Fruit fly (Drosophila melanogaster) whole organism, embryonic: ENCODE data around the gene CG5828.

Experiments
- CG10543 ChIP-seq: fragments of 200-800 bp; sonication (Bioruptor generic); optimal IDR thresholded peaks from 3 replicates; lab custom pipeline; 2017; ENCODE audit warnings: missing biosample characterization, mild to moderate bottlenecking, missing genetic modification characterization, moderate library complexity
- CG12071 ChIP-seq: fragments of 200-800 bp; sonication (Bioruptor generic); optimal IDR thresholded peaks from 3 replicates; lab custom pipeline; 2018; ENCODE audit warnings: missing biosample characterization, mild to moderate bottlenecking, missing genetic modification characterization
- CG12155 ChIP-seq: fragments of 200-800 bp; sonication (Bioruptor generic); optimal IDR thresholded peaks from 3 replicates; lab custom pipeline; 2016; ENCODE audit warnings: missing biosample characterization, missing genetic modification characterization
- CG12299 ChIP-seq: fragments of 200-800 bp; sonication (Bioruptor generic); optimal IDR thresholded peaks from 2 replicates; lab custom pipeline; 2018; ENCODE audit warnings: missing biosample characterization, mild to moderate bottlenecking, missing genetic modification characterization
- CG12744 ChIP-seq: fragments of 200-800 bp; sonication (Bioruptor generic); optimal IDR thresholded peaks from 2 replicates; lab custom pipeline; 2016; ENCODE audit warnings: missing biosample characterization, missing genetic modification characterization
- CG14965 ChIP-seq: fragments of 200-800 bp; sonication (Bioruptor generic); optimal IDR thresholded peaks from 2 replicates; lab custom pipeline; 2016; ENCODE audit warnings: missing biosample characterization, missing genetic modification characterization, borderline replicate concordance
- CG15696 ChIP-seq: fragments of 200-800 bp; sonication (Bioruptor generic); optimal IDR thresholded peaks from 2 replicates; lab custom pipeline; 2019; ENCODE audit warnings: missing biosample characterization, mild to moderate bottlenecking, missing genetic modification characterization, moderate library complexity
- CG1603 ChIP-seq: fragments of 200-800 bp; sonication (Bioruptor generic); optimal IDR thresholded peaks from 2 replicates; lab custom pipeline; 2019; ENCODE audit warnings: missing biosample characterization, mild to moderate bottlenecking, missing genetic modification characterization, moderate library complexity
- CG16813 ChIP-seq: fragments of 200-800 bp; sonication (Bioruptor generic); IDR thresholded peaks from 3 replicates; pipeline ENCODE4 v1.3.6; 2022; ENCODE audit warnings: missing biosample characterization, missing genetic modification characterization; ENCODE audit not compliant: partially characterized antibody
- CG18011 ChIP-seq: fragments of 200-800 bp; sonication (Bioruptor generic); optimal IDR thresholded peaks from 2 replicates; lab custom pipeline; 2017; ENCODE audit warnings: missing biosample characterization, missing genetic modification characterization, mild to moderate bottlenecking, moderate library complexity, missing genotype
- CG30020 ChIP-seq: fragments of 200-800 bp; optimal IDR thresholded peaks from 2 replicates; lab custom pipeline; 2019; ENCODE audit warnings: missing biosample characterization, mild to moderate bottlenecking, missing genetic modification characterization, moderate library complexity
- CG34376 ChIP-seq: fragments of 200-800 bp; sonication (Bioruptor generic); optimal IDR thresholded peaks from 2 replicates; lab custom pipeline; 2018; ENCODE audit warnings: missing biosample characterization, mild to moderate bottlenecking, missing genetic modification characterization
- CG5245 ChIP-seq: fragments of 200-800 bp; sonication (Bioruptor generic); optimal IDR thresholded peaks from 3 replicates; lab custom pipeline; 2016; ENCODE audit warnings: missing biosample characterization, missing genetic modification characterization
- CG6272 ChIP-seq: fragments of 200-800 bp; sonication (Bioruptor generic); IDR thresholded peaks from 2 replicates; pipeline ENCODE4 v1.3.6; 2022; ENCODE audit warnings: missing biosample characterization, missing genetic modification characterization
- CG6689 ChIP-seq: fragments of 200-800 bp; sonication (Bioruptor generic); IDR thresholded peaks from 2 replicates; pipeline ENCODE4 v1.3.6; 2022; ENCODE audit warnings: missing biosample characterization, missing genetic modification characterization
- CG7271 ChIP-seq: fragments of 200-800 bp; sonication (Bioruptor generic); optimal IDR thresholded peaks from 2 replicates; lab custom pipeline; 2018; ENCODE audit warnings: missing biosample characterization, mild to moderate bottlenecking, missing genetic modification characterization, moderate library complexity
- CG8388 ChIP-seq: fragments of 200-800 bp; sonication (Bioruptor generic); optimal IDR thresholded peaks from 2 replicates; lab custom pipeline; 2019; ENCODE audit warnings: missing biosample characterization, mild to moderate bottlenecking, missing genetic modification characterization, moderate library complexity
- CG8478 ChIP-seq: fragments of >200 bp; optimal IDR thresholded peaks from 2 replicates; lab custom pipeline; 2018
- Dad ChIP-seq: fragments of 200-800 bp; sonication (Bioruptor generic); optimal IDR thresholded peaks from 3 replicates; lab custom pipeline; 2016; ENCODE audit warnings: missing biosample characterization, missing genetic modification characterization
- Doc3 ChIP-seq: fragments of 200-800 bp; sonication (Bioruptor generic); IDR thresholded peaks from 3 replicates; pipeline ENCODE4 v1.3.6; 2022; ENCODE audit warnings: missing biosample characterization, missing genetic modification characterization; ENCODE audit not compliant: partially characterized antibody
- E2f2 ChIP-seq: fragments of 200-800 bp; sonication (Bioruptor generic); IDR thresholded peaks from 2 replicates; pipeline ENCODE4 v1.3.6; 2022; ENCODE audit warnings: missing biosample characterization, missing genetic modification characterization
- Ets65A ChIP-seq: fragments of 200-800 bp; sonication (Bioruptor generic); peaks from one replicate; lab custom pipeline; 2016; ENCODE audit warnings: missing biosample characterization, missing genetic modification characterization
- Hr51 ChIP-seq, 2 experiments: fragments of 200-800 bp; sonication (Bioruptor generic); optimal IDR thresholded peaks; 2 replicates in 1 of 2; 3 replicates in 1 of 2; lab custom pipeline; 2016 to 2018; ENCODE audit warnings: missing biosample characterization in 2 of 2, missing genetic modification characterization in 2 of 2, mild to moderate bottlenecking in 1 of 2, moderate library complexity in 1 of 2
- Hsf ChIP-seq: fragments of 200-800 bp; sonication (Bioruptor generic); optimal IDR thresholded peaks from 3 replicates; lab custom pipeline; 2016; ENCODE audit warnings: missing biosample characterization, missing genetic modification characterization
- Jarid2 ChIP-seq: fragments of 200-800 bp; sonication (Bioruptor generic); optimal IDR thresholded peaks from 3 replicates; lab custom pipeline; 2017; ENCODE audit warnings: mild to moderate bottlenecking, missing biosample characterization, missing genetic modification reagents, missing genetic modification characterization
- Nf-YB ChIP-seq: fragments of 200-800 bp; sonication (Bioruptor generic); optimal IDR thresholded peaks from 3 replicates; lab custom pipeline; 2019; ENCODE audit warnings: missing biosample characterization, mild to moderate bottlenecking, missing genetic modification characterization, moderate library complexity
- Nf-YC ChIP-seq: fragments of 200-800 bp; optimal IDR thresholded peaks from 3 replicates; lab custom pipeline; 2019; ENCODE audit warnings: missing biosample characterization, mild to moderate bottlenecking, missing genetic modification characterization, moderate library complexity
- Pdp1 ChIP-seq, 2 experiments: fragments of 200-800 bp; sonication (Bioruptor generic); optimal IDR thresholded peaks; 3 replicates each; lab custom pipeline; 2016; ENCODE audit warnings: missing biosample characterization in 2 of 2, missing genetic modification characterization in 2 of 2, mild to moderate bottlenecking in 1 of 2, moderate library complexity in 1 of 2
- Sox102F ChIP-seq: fragments of 200-800 bp; sonication (Bioruptor generic); optimal IDR thresholded peaks from 2 replicates; lab custom pipeline; 2018; ENCODE audit warnings: missing biosample characterization, mild to moderate bottlenecking, missing genetic modification characterization, moderate library complexity
- bowl ChIP-seq: fragments of 200-800 bp; sonication (Bioruptor generic); IDR thresholded peaks from 2 replicates; pipeline ENCODE4 v1.3.6; 2022; ENCODE audit warnings: missing biosample characterization, missing genetic modification characterization
- caup ChIP-seq: fragments of 200-800 bp; sonication (Bioruptor generic); optimal IDR thresholded peaks from 3 replicates; lab custom pipeline; 2017; ENCODE audit warnings: missing biosample characterization, mild to moderate bottlenecking, missing genetic modification characterization, moderate library complexity; ENCODE audit not compliant: severe bottlenecking
- chinmo ChIP-seq: fragments of 200-800 bp; sonication (Bioruptor generic); IDR thresholded peaks from 4 replicates; pipeline ENCODE4 v1.3.6; 2022; ENCODE audit warnings: missing biosample characterization, missing genetic modification characterization; ENCODE audit not compliant: partially characterized antibody
- en ChIP-seq: fragments of 200-800 bp; sonication (Bioruptor generic); optimal IDR thresholded peaks from 2 replicates; lab custom pipeline; 2016; ENCODE audit warnings: missing biosample characterization, missing genetic modification characterization
- eve ChIP-seq, 2 experiments: fragments of >200 bp; optimal IDR thresholded peaks; 2 replicates each; lab custom pipeline; 2017; ENCODE audit warnings: missing biosample characterization in 2 of 2, missing genetic modification characterization in 2 of 2
- fd3F ChIP-seq: fragments of 200-800 bp; sonication (Bioruptor generic); optimal IDR thresholded peaks from 2 replicates; lab custom pipeline; 2018; ENCODE audit warnings: missing biosample characterization, mild to moderate bottlenecking, missing genetic modification characterization, moderate library complexity
- grau ChIP-seq: fragments of 200-800 bp; optimal IDR thresholded peaks from 3 replicates; lab custom pipeline; 2019; ENCODE audit warnings: missing biosample characterization, mild to moderate bottlenecking, missing genetic modification characterization, moderate library complexity
- luna ChIP-seq: fragments of 200-800 bp; sonication (Bioruptor generic); optimal IDR thresholded peaks from 2 replicates; lab custom pipeline; 2016; ENCODE audit warnings: missing biosample characterization, missing genetic modification characterization
- ranshi ChIP-seq: fragments of 200-800 bp; sonication (Bioruptor generic); IDR thresholded peaks from 2 replicates; pipeline ENCODE4 v1.3.6; 2022; ENCODE audit warnings: missing biosample characterization, missing genetic modification characterization
- rib ChIP-seq: fragments of 200-800 bp; sonication (Bioruptor generic); IDR thresholded peaks from 2 replicates; pipeline ENCODE4 v1.3.6; 2022; ENCODE audit warnings: missing biosample characterization, missing genetic modification characterization
- sisA ChIP-seq: fragments of 200-800 bp; sonication (Bioruptor generic); IDR thresholded peaks from 2 replicates; pipeline ENCODE4 v1.3.6; 2022; ENCODE audit warnings: missing biosample characterization, missing genetic modification characterization
- slbo ChIP-seq: fragments of 200-800 bp; sonication (Bioruptor generic); IDR thresholded peaks from 2 replicates; pipeline ENCODE4 v1.3.6; 2022; ENCODE audit warnings: missing biosample characterization, missing genetic modification characterization
- sna ChIP-seq: fragments of 200-800 bp; sonication (Bioruptor generic); IDR thresholded peaks from 2 replicates; pipeline ENCODE4 v1.3.6; 2022; ENCODE audit warnings: missing biosample characterization, missing genetic modification characterization; ENCODE audit not compliant: partially characterized antibody
- sr ChIP-seq: fragments of 200-800 bp; sonication (Bioruptor generic); IDR thresholded peaks from 3 replicates; pipeline ENCODE4 v1.3.6; 2022; ENCODE audit warnings: missing biosample characterization, missing genetic modification characterization
- sug ChIP-seq: fragments of 200-800 bp; optimal IDR thresholded peaks from 2 replicates; lab custom pipeline; 2019; ENCODE audit warnings: missing biosample characterization, mild to moderate bottlenecking, missing genetic modification characterization, moderate library complexity
- tin ChIP-seq: fragments of 200-800 bp; sonication (Bioruptor generic); optimal IDR thresholded peaks from 3 replicates; lab custom pipeline; 2016; ENCODE audit warnings: missing biosample characterization, missing genetic modification characterization
- usp ChIP-seq: fragments of >200 bp; optimal IDR thresholded peaks from 2 replicates; lab custom pipeline; 2017; ENCODE audit warnings: missing biosample characterization, missing genetic modification characterization
- wor ChIP-seq: fragments of 200-800 bp; sonication (Bioruptor generic); IDR thresholded peaks from 2 replicates; pipeline ENCODE4 v1.3.6; 2022; ENCODE audit warnings: missing biosample characterization, missing genetic modification characterization
- yki ChIP-seq: fragments of >200 bp; optimal IDR thresholded peaks from 3 replicates; lab custom pipeline; 2018
- zf30C ChIP-seq: fragments of 200-800 bp; sonication (Bioruptor generic); optimal IDR thresholded peaks from 3 replicates; lab custom pipeline; 2018; ENCODE audit warnings: missing biosample characterization, mild to moderate bottlenecking, missing genetic modification characterization

CG5828 gene

DNA sequence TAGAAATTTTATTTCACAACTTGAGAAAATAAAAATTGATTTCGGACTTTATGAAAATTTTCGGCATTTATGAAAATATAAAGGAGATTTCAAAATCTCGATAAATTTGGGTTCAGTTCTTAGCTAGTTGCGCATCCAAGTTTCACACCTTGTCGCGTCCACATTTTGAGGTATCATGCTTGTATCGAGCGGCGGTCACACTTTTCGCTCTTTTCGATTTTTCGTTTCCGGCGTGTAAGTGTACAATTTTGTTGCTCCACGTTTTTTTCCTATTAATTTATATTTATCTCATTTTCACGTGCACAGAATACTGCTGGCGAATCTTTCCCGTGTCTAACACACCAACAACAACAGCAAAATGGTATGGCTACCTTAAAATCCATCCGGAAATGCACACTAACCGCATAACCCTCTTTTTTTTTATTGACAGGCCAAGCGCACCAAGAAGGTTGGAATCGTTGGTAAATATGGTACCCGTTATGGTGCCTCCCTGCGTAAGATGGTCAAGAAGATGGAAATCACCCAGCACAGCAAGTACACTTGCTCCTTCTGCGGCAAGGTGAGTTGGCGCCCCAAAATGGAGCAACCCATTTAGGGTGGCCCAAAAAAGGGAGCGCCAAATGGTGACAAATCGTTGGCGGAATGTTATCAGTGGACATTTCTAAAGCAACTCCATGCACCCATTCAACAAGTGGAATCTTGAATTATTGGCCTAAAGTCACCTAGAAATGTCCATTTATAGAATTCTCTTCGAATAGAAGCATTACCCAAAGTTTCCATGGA is 22.8 kb upstream of the CG5828 start, which contains the start of gene RpL37A (continued):
- TF ChIP-seq CG8478 (lab: Kevin White, UChicago) (no peak), eve (GFP tag; optimal IDR thresholded peaks at IDR 0.05; lab: Kevin White, UChicago) (peak in 1 of 2 experiments; percentile 66), Nf-YC (tag; lab: Kevin White, UChicago) (peak; percentile 70), caup (GFP tag; lab: Kevin White, UChicago) (peak; percentile 95), wor (no peak), Hr51 (GFP tag; optimal IDR thresholded peaks at IDR 0.05; lab: Kevin White, UChicago) (peak; percentile 58 to 81), CG12299 (tag; lab: Kevin White, UChicago) (peak; percentile 74), CG30020 (tag; lab: Kevin White, UChicago) (peak; percentile 53), zf30C (GFP tag; lab: Kevin White, UChicago) (peak; percentile 28), Doc3 (GFP tag; lab: Robert Waterston, UW) (no peak), usp (GFP tag; lab: Kevin White, UChicago) (no peak), chinmo (GFP tag; lab: Robert Waterston, UW) (peak; percentile 65; the same call in 1 of the 4 replicates), sisA (GFP tag; lab: Robert Waterston, UW) (no peak), sr (no peak; the same call in 1 of the 3 replicates), CG12071 (GFP tag; lab: Kevin White, UChicago) (peak; percentile 78), en (GFP tag; lab: Kevin White, UChicago) (peak; percentile 47), ranshi (peak; percentile 77; the same call in 1 of the 2 replicates), CG16813 (GFP tag; lab: Robert Waterston, UW) (no peak), E2f2 (peak; percentile 78), CG8388 (peak; percentile 49), sug (peak; percentile 68), CG6689 (GFP tag; lab: Robert Waterston, UW) (peak; percentile 50), grau (tag; lab: Kevin White, UChicago) (peak; percentile 73), Pdp1 (GFP tag; optimal IDR thresholded peaks at IDR 0.05; lab: Kevin White, UChicago) (peak; percentile 60 to 85), rib (GFP tag; lab: Robert Waterston, UW) (peak; percentile 62; the same call in 1 of the 2 replicates), CG12155 (peak; percentile 63), CG34376 (peak; percentile 96), fd3F (peak; percentile 55), Hsf (GFP tag; lab: Kevin White, UChicago) (peak; percentile 85), CG14965 (GFP tag; lab: Kevin White, UChicago) (peak; percentile 68), CG5245 (GFP tag; lab: Kevin White, UChicago) (peak; percentile 73), luna (GFP tag; lab: Kevin White, UChicago) (peak; percentile 85), bowl (GFP tag; lab: Robert Waterston, UW) (no peak), CG6272 (no peak), Nf-YB (GFP tag; lab: Kevin White, UChicago) (peak; percentile 68), Jarid2 (GFP tag; lab: Kevin White, UChicago) (peak; percentile 80), CG18011 (GFP tag; lab: Kevin White, UChicago) (peak; percentile 31), Ets65A (GFP tag; lab: Kevin White, UChicago) (peak; percentile 98), CG15696 (tag; lab: Kevin White, UChicago) (peak; percentile 28), tin (GFP tag; lab: Kevin White, UChicago) (peak; percentile 61), Sox102F (GFP tag; lab: Kevin White, UChicago) (no peak), CG10543 (GFP tag; lab: Kevin White, UChicago) (peak; percentile 81), yki (lab: Kevin White, UChicago) (no peak), Dad (GFP tag; lab: Kevin White, UChicago) (peak; percentile 73), slbo (GFP tag; lab: Robert Waterston, UW) (peak; percentile 61), CG12744 (peak; percentile 71), CG1603 (tag; lab: Kevin White, UChicago) (peak; percentile 76), sna (no peak), CG7271 (tag; lab: Kevin White, UChicago) (peak; percentile 93)
